Worm (Caenorhabditis elegans): Measurements from ENCODE around the gene F01F1.15.

DNA sequence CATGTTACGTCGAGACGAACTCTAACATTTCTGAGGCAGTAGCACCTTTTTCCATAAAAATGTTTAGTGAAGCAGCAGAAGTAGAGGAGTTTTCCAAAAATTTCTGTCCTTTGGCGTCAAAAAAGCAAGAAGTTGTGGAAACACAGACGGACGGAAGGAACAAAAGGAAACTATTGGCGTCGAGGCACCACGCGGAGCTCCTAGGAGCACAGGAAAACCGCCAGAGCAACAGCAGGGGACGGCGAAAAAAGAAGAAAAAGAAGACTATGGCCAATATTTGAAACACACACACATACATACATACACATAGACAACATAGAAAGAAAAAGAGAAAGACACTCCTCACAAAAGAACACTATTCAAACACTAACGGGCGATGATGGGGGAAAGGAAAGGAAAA, 26.4 kb downstream of the F01F1.15 start:
- TF ChIP-seq unc-120 (tag; optimal IDR thresholded peaks at IDR 0.05; ENCODE audit: poor library complexity, severe bottlenecking) (no peak), elt-3 (tag; optimal IDR thresholded peaks at IDR 0.05) (no peak), mls-2 (tag; optimal IDR thresholded peaks at IDR 0.05) (no peak), nhr-237 (tag; optimal IDR thresholded peaks at IDR 0.05) (no peak)

Data from whole organism, mixed stage, embryonic.